Fruit fly (Drosophila melanogaster): ENCODE measurements around the gene AkhR.

Gene AkhR

dm6 chr2L:6677453-6677852 lies 38.5 kb downstream of the AkhR start, which contains the start of gene Nse1 (continued):
- TF ChIP-seq Atf-2 (GFP tag; optimal IDR thresholded peaks at IDR 0.05) (no peak), knrl (GFP tag; IDR thresholded peaks at IDR 0.05; ENCODE audit: partially characterized antibody) (peak; percentile 74), Dip2 (GFP tag; IDR thresholded peaks at IDR 0.05) (no peak), amos (GFP tag; IDR thresholded peaks at IDR 0.05; ENCODE audit: partially characterized antibody) (peak; percentile 79), CG17186 (GFP tag; optimal IDR thresholded peaks at IDR 0.05) (peak; percentile 48), pzg (GFP tag; optimal IDR thresholded peaks at IDR 0.05) (peak; percentile 82), gfzf (GFP tag; optimal IDR thresholded peaks at IDR 0.05) (peak; percentile 73), MBD-R2 (GFP tag; IDR thresholded peaks at IDR 0.05) (peak; percentile 79), CG10209 (GFP tag; optimal IDR thresholded peaks at IDR 0.05) (no peak)

- TF ChIP-seq lola (GFP tag; optimal IDR thresholded peaks at IDR 0.05): no peak
- no peak for TF ChIP-seq CG14860 (GFP tag; IDR thresholded peaks at IDR 0.05; ENCODE audit: partially characterized antibody)
- TF ChIP-seq sob (GFP tag; IDR thresholded peaks at IDR 0.05): no peak
- TF ChIP-seq CG14965 (GFP tag; optimal IDR thresholded peaks at IDR 0.05; ENCODE audit: borderline replicate concordance): no peak
- no peak for TF ChIP-seq Gug (GFP tag; IDR thresholded peaks at IDR 0.05)
- TF ChIP-seq CG16813 (GFP tag; IDR thresholded peaks at IDR 0.05; ENCODE audit: partially characterized antibody): no peak
- TF ChIP-seq CG1832 (GFP tag; optimal IDR thresholded peaks at IDR 0.05): no peak
- TF ChIP-seq grau (tag; optimal IDR thresholded peaks at IDR 0.05): peak; percentile 26
Measured at dm6 chr2L:6676535-6676934, 39.5 kb downstream of the AkhR start, which contains the start of gene cort. TSS of gene cort (minus strand) at chr2L:6676635.

DNA sequence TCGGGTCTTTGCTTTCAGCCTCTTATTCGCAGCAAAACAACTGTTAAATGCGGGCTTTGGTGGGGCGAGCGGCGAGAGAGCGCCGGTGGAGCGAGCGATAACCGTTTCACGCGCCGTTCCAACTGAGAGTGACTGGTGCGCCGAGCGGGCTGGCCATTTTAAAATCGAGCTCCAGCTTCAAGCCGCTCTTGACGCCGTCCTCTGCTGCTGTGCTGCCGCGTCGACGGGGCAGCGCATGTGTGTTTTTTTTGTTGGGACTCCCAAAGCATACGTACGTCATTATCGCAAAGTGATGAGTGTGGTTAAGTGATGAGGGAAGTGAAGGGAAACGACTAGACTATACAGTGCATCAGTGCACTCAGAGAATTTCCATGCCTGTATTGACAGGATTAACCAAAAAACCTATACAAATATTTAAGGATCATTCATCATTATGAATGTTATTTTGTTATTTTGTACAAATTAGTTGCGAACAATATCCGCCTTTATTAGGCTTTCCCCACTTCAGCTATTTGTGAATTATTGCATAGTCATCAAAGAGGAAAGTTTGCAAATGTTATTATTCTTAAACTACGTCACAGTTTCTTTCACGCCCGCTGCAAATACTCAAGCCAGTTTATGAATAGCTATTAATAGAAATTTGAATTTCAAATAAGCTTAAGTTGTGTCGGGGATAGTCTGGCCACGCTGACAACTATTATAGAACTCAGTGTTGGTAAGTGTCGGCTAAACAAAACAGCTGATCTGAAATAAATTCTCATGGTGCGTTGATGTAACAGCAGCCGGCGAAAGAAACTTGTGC lies 42.6 kb downstream of the AkhR start, which contains the start of gene Spn27A:
Gene Spn27A, minus strand, starts transcription at position 137 of the 802 bp plus-strand sequence.
- no peak for TF ChIP-seq bowl (GFP tag; IDR thresholded peaks at IDR 0.05)
- peak; percentile 48 for TF ChIP-seq tin (GFP tag; optimal IDR thresholded peaks at IDR 0.05)
- TF ChIP-seq CG14860 (GFP tag; IDR thresholded peaks at IDR 0.05; ENCODE audit: partially characterized antibody): no peak
- no peak for TF ChIP-seq CG11696 (GFP tag; IDR thresholded peaks at IDR 0.05)
- peak; percentile 56 for TF ChIP-seq CG15514 (GFP tag; optimal IDR thresholded peaks at IDR 0.05)
- peak; percentile 79 for TF ChIP-seq Myb (GFP tag; optimal IDR thresholded peaks at IDR 0.05)
- TF ChIP-seq CG4360 (GFP tag; IDR thresholded peaks at IDR 0.05): peak; percentile 5; the same call in 1 of the 2 replicates
- TF ChIP-seq caup (GFP tag; optimal IDR thresholded peaks at IDR 0.05; ENCODE audit: severe bottlenecking): peak; percentile 23
- TF ChIP-seq Atf6 (GFP tag; IDR thresholded peaks at IDR 0.05): no peak; the same call in 1 of the 2 replicates
- no peak for TF ChIP-seq Hand (GFP tag; optimal IDR thresholded peaks at IDR 0.05)
- TF ChIP-seq Sry-β (GFP tag; optimal IDR thresholded peaks at IDR 0.05): peak; percentile 54
- peak; percentile 61 for TF ChIP-seq NfI (GFP tag; optimal IDR thresholded peaks at IDR 0.05)
- peak; percentile 51 for TF ChIP-seq slou (GFP tag; optimal IDR thresholded peaks at IDR 0.05)
- TF ChIP-seq CG8359 (GFP tag; optimal IDR thresholded peaks at IDR 0.05; ENCODE audit: borderline replicate concordance): no peak
- no peak for TF ChIP-seq inv (GFP tag; IDR thresholded peaks at IDR 0.05; ENCODE audit: partially characterized antibody)
- TF ChIP-seq CG30431 (GFP tag; optimal IDR thresholded peaks at IDR 0.05): peak; percentile 22
- TF ChIP-seq Eip74EF (GFP tag; optimal IDR thresholded peaks at IDR 0.05): peak in 1 of 2 experiments; percentile 53
- peak; percentile 33 for TF ChIP-seq ewg (GFP tag; optimal IDR thresholded peaks at IDR 0.05)
- TF ChIP-seq CG9797 (GFP tag; optimal IDR thresholded peaks at IDR 0.05): peak; percentile 63
- TF ChIP-seq tup (GFP tag; optimal IDR thresholded peaks at IDR 0.05): peak; percentile 15
- TF ChIP-seq Rfx (GFP tag; IDR thresholded peaks at IDR 0.05): peak; percentile 25; the same call in 1 of the 2 replicates
- TF ChIP-seq Spps (tag; optimal IDR thresholded peaks at IDR 0.05): peak; percentile 36
- no peak for TF ChIP-seq CG11456 (GFP tag; IDR thresholded peaks at IDR 0.05)
- TF ChIP-seq Awh (GFP tag; IDR thresholded peaks at IDR 0.05): peak; percentile 41; the same call in 1 of the 2 replicates
- TF ChIP-seq grn (GFP tag; optimal IDR thresholded peaks at IDR 0.05): no peak
- TF ChIP-seq NC2α (GFP tag; optimal IDR thresholded peaks at IDR 0.05): peak; percentile 51
- no peak for TF ChIP-seq CG2199 (GFP tag; IDR thresholded peaks at IDR 0.05)
- no peak for TF ChIP-seq knrl (GFP tag; IDR thresholded peaks at IDR 0.05; ENCODE audit: partially characterized antibody)
- TF ChIP-seq Dll (GFP tag; IDR thresholded peaks at IDR 0.05; ENCODE audit: partially characterized antibody): 0 out of 4 replicates have a peak, but pooled peaks have one; percentile 28

Measured in whole organism, embryonic.